Worm (Caenorhabditis elegans) whole organism, midembryonic: Measurements from ENCODE around the gene Y15E3A.5.

Experiments used
- cog-1 ChIP-seq: sonication (generic microtip); optimal IDR thresholded peaks from 2 replicates; lab custom pipeline; 2016; ENCODE audit warnings: missing genetic modification characterization, missing compliant biosample characterization
- flt-1 ChIP-seq: fragments of 200-800 bp; sonication (Bioruptor generic); IDR thresholded peaks from 2 replicates; pipeline ENCODE4 v1.3.6; 2022; ENCODE audit warnings: missing genetic modification characterization, missing compliant biosample characterization
- klf-2 ChIP-seq: fragments of 200-800 bp; sonication (Bioruptor generic); conservative IDR thresholded peaks from 2 replicates; pipeline ENCODE4 v1.3.6; 2022; ENCODE audit warnings: missing genetic modification reagents, missing genetic modification characterization, missing compliant biosample characterization
- med-1 ChIP-seq: sonication (generic microtip); optimal IDR thresholded peaks from 2 replicates; lab custom pipeline; 2017; ENCODE audit warnings: missing genetic modification characterization, mild to moderate bottlenecking, missing compliant biosample characterization, antibody characterized with exemption, missing genetic modification reagents; ENCODE audit not compliant: insufficient read depth
- ref-1 ChIP-seq: fragments of 200-800 bp; sonication (Bioruptor generic); conservative IDR thresholded peaks from 2 replicates; pipeline ENCODE4 v1.3.6; 2022; ENCODE audit warnings: missing genetic modification reagents, missing genetic modification characterization, missing compliant biosample characterization
- tab-1 ChIP-seq: fragments of 200-800 bp; sonication (Bioruptor generic); IDR thresholded peaks from 2 replicates; pipeline ENCODE4 v1.3.6; 2022; ENCODE audit warnings: missing genetic modification characterization, missing compliant biosample characterization

- TF ChIP-seq flt-1 (no peak), klf-2 (GFP tag; lab: Robert Waterston, UW) (no peak), cog-1 (tag; lab: Kevin White, UChicago) (no peak), ref-1 (no peak), med-1 (GFP tag; lab: Kevin White, UChicago) (no peak), tab-1 (no peak)
Observed at ce11 chrX:15373415-15374048, 33.2 kb downstream of the Y15E3A.5 start.
